ENCODE assay signal across 1 fruit fly cellular context in genomic region chrX:10308996-10309395, dm6.
A peak's percentile ranks its signal among the peaks of the same experiment; 100 is the strongest.
TF ChIP-seq lines count a peak whose summit lies in the region.

No protein-coding gene starts in this region.

TF ChIP-seq in whole organism, embryonic, 481 proteins besides CTCF, POLR2A, EP300 and RAD21 (continued from another document):
- TF ChIP-seq CG8290 (GFP tag; optimal IDR thresholded peaks at IDR 0.05; lab: Kevin White, UChicago) (peak; percentile 20), CG8290 (tag; optimal IDR thresholded peaks at IDR 0.05; lab: Kevin White, UChicago) (no peak), HLH4C (GFP tag; IDR thresholded peaks at IDR 0.05; lab: Robert Waterston, UW; ENCODE audit: partially characterized antibody) (no peak), CG32532 (GFP tag; IDR thresholded peaks at IDR 0.05; lab: Robert Waterston, UW) (0 out of 2 replicates have a peak, but pooled peaks have one; percentile 9), maf-S (GFP tag; optimal IDR thresholded peaks at IDR 0.05; lab: Kevin White, UChicago) (no peak), CG2199 (GFP tag; IDR thresholded peaks at IDR 0.05; lab: Robert Waterston, UW) (peak; percentile 36; the same call in 1 of the 3 replicates), jigr1 (GFP tag; IDR thresholded peaks at IDR 0.05; lab: Robert Waterston, UW) (no peak), Drgx (GFP tag; IDR thresholded peaks at IDR 0.05; lab: Robert Waterston, UW) (peak; percentile 48; the same call in 1 of the 2 replicates), MBD-R2 (GFP tag; IDR thresholded peaks at IDR 0.05; lab: Robert Waterston, UW) (no peak), slbo (GFP tag; IDR thresholded peaks at IDR 0.05; lab: Robert Waterston, UW) (no peak), CG2129 (GFP tag; IDR thresholded peaks at IDR 0.05; lab: Robert Waterston, UW; ENCODE audit: partially characterized antibody) (no peak), zfh1 (GFP tag; IDR thresholded peaks at IDR 0.05; lab: Robert Waterston, UW) (0 out of 3 replicates have a peak, but pooled peaks have one; percentile 12), run (tag; optimal IDR thresholded peaks at IDR 0.05; lab: Kevin White, UChicago) (no peak), BtbVII (GFP tag; optimal IDR thresholded peaks at IDR 0.05; lab: Kevin White, UChicago) (no peak), CG4730 (GFP tag; IDR thresholded peaks at IDR 0.05; lab: Robert Waterston, UW) (no peak), CG2116 (GFP tag; optimal IDR thresholded peaks at IDR 0.05; lab: Kevin White, UChicago) (peak; percentile 42), Jarid2 (GFP tag; optimal IDR thresholded peaks at IDR 0.05; lab: Kevin White, UChicago) (peak; percentile 44), ase (GFP tag; IDR thresholded peaks at IDR 0.05; lab: Robert Waterston, UW) (0 out of 3 replicates have a peak, but pooled peaks have one; percentile 19), CG14860 (GFP tag; IDR thresholded peaks at IDR 0.05; lab: Robert Waterston, UW; ENCODE audit: partially characterized antibody) (peak; percentile 14; the same call in 1 of the 3 replicates), Bdp1 (GFP tag; optimal IDR thresholded peaks at IDR 0.05; lab: Kevin White, UChicago) (no peak), ci (GFP tag; IDR thresholded peaks at IDR 0.05; lab: Robert Waterston, UW) (peak; percentile 68; the same call in 2 of the 3 replicates), CG17829 (tag; optimal IDR thresholded peaks at IDR 0.05; lab: Kevin White, UChicago) (no peak), CG9437 (GFP tag; optimal IDR thresholded peaks at IDR 0.05; lab: Kevin White, UChicago) (peak; percentile 67), Neu2 (GFP tag; optimal IDR thresholded peaks at IDR 0.05; lab: Kevin White, UChicago; ENCODE audit: borderline replicate concordance) (no peak), ewg (GFP tag; optimal IDR thresholded peaks at IDR 0.05; lab: Kevin White, UChicago) (peak; percentile 33)
